Fruit fly (Drosophila melanogaster) S2 (cell line): ENCODE measurements around the gene AMPdeam.

ENCODE experiments used
- CG8478 ChIP-seq: fragments of >200 bp; optimal IDR thresholded peaks from 2 replicates; lab custom pipeline; 2018
- CTCF ChIP-seq, 2 experiments: fragments of >200 bp; optimal IDR thresholded peaks; 2 replicates each; lab custom pipeline; 2018

DNA sequence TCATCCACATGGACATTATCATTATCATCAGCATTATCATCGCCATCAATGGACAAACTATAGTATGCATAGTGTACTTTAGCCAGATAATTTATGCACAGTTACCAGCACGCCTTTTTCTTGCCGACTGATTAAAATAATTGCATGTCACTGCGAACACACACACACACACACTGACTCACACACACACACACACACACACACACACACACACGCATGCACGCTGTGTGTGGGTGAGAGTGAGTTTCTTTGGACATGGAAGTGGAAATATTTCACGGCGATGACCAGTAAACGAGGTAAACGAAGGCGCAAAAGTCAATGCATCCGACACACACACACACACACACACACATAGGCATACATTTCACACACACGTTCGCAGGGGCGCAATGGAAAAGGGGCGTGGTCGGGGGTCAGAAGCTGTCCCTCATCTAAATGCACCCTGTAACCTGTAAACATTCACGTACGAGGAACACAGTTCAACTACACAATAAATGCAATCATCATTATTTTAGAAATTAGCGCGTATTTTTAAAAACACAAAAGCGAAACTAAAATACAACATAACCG, 1.3 kb downstream of the AMPdeam start:
- TF ChIP-seq CTCF (optimal IDR thresholded peaks at IDR 0.05; lab: Kevin White, UChicago): no peak
- no peak for TF ChIP-seq CG8478 (lab: Kevin White, UChicago)
